Fruit fly (Drosophila melanogaster) whole organism, adult: ENCODE results near the gene fry.

Experiments
- CG11617 ChIP-seq: fragments of 200-800 bp; sonication (Bioruptor generic); optimal IDR thresholded peaks from 2 replicates; lab custom pipeline; 2017; ENCODE audit warnings: mild to moderate bottlenecking, missing biosample characterization, missing genetic modification reagents, missing genetic modification characterization
- CG12768 ChIP-seq: fragments of 200-800 bp; sonication (Bioruptor generic); optimal IDR thresholded peaks from 2 replicates; lab custom pipeline; 2017; ENCODE audit warnings: missing biosample characterization, missing genetic modification characterization, mild to moderate bottlenecking, moderate library complexity, missing genetic modification reagents
- CG14711 ChIP-seq: fragments of 200-800 bp; sonication (Bioruptor generic); optimal IDR thresholded peaks from 2 replicates; lab custom pipeline; 2018; ENCODE audit warnings: missing biosample characterization, mild to moderate bottlenecking, missing genetic modification characterization, moderate library complexity
- CG1620 ChIP-seq: fragments of 200-800 bp; sonication (Bioruptor generic); optimal IDR thresholded peaks from 2 replicates; lab custom pipeline; 2016; ENCODE audit warnings: missing biosample characterization, missing genetic modification characterization
- CG33017 ChIP-seq: fragments of 200-800 bp; sonication (Bioruptor generic); optimal IDR thresholded peaks from 2 replicates; lab custom pipeline; 2018; ENCODE audit warnings: missing biosample characterization, mild to moderate bottlenecking, missing genetic modification characterization, moderate library complexity
- CG5204 ChIP-seq: fragments of 200-800 bp; sonication (Bioruptor generic); optimal IDR thresholded peaks from 2 replicates; lab custom pipeline; 2016; ENCODE audit warnings: missing biosample characterization, missing genetic modification characterization
- CG7045 ChIP-seq: fragments of 200-800 bp; sonication (Bioruptor generic); optimal IDR thresholded peaks from 2 replicates; lab custom pipeline; 2017; ENCODE audit warnings: missing biosample characterization, mild to moderate bottlenecking, missing genetic modification characterization
- CG7101 ChIP-seq: fragments of 200-800 bp; sonication (Bioruptor generic); optimal IDR thresholded peaks from 2 replicates; lab custom pipeline; 2018; ENCODE audit warnings: missing biosample characterization, mild to moderate bottlenecking, missing genetic modification characterization, moderate library complexity
- Clk ChIP-seq: fragments of 200-800 bp; sonication (Bioruptor generic); optimal IDR thresholded peaks from 2 replicates; lab custom pipeline; 2017; ENCODE audit warnings: missing biosample characterization, missing genetic modification characterization
- Crg-1 ChIP-seq: fragments of 200-800 bp; sonication (Bioruptor generic); optimal IDR thresholded peaks from 2 replicates; lab custom pipeline; 2016; ENCODE audit warnings: missing biosample characterization, missing genetic modification characterization
- Hr96 ChIP-seq: fragments of 200-800 bp; sonication (Bioruptor generic); optimal IDR thresholded peaks from 2 replicates; lab custom pipeline; 2016; ENCODE audit warnings: missing biosample characterization, missing genetic modification characterization
- Mnt ChIP-seq: fragments of 200-800 bp; sonication (Bioruptor generic); optimal IDR thresholded peaks from 2 replicates; lab custom pipeline; 2016; ENCODE audit warnings: missing biosample characterization, mild to moderate bottlenecking, missing genetic modification characterization
- bab1 ChIP-seq: fragments of 200-800 bp; sonication (Bioruptor generic); optimal IDR thresholded peaks from 3 replicates; lab custom pipeline; 2019; ENCODE audit warnings: missing biosample characterization, mild to moderate bottlenecking, missing genetic modification characterization, moderate library complexity
- cic ChIP-seq: fragments of 200-800 bp; sonication (Bioruptor generic); optimal IDR thresholded peaks from 2 replicates; lab custom pipeline; 2017; ENCODE audit warnings: missing biosample characterization, mild to moderate bottlenecking, missing genetic modification characterization, moderate library complexity
- cnc ChIP-seq, 2 experiments: fragments of >200 bp; optimal IDR thresholded peaks; 2 replicates each; lab custom pipeline; 2017
- kay ChIP-seq: fragments of 200-800 bp; sonication (Bioruptor generic); peaks from one replicate; lab custom pipeline; 2016; ENCODE audit warnings: missing biosample characterization, missing genetic modification characterization, borderline replicate concordance
- ovo ChIP-seq: fragments of 200-800 bp; sonication (Bioruptor generic); optimal IDR thresholded peaks from 2 replicates; lab custom pipeline; 2016; ENCODE audit warnings: missing biosample characterization, missing genetic modification characterization
- pad ChIP-seq: fragments of 200-800 bp; sonication (Bioruptor generic); optimal IDR thresholded peaks from 3 replicates; lab custom pipeline; 2017; ENCODE audit warnings: missing biosample characterization, missing genetic modification characterization, mild to moderate bottlenecking, moderate library complexity, missing genetic modification reagents
- tj ChIP-seq: fragments of 200-800 bp; sonication (Bioruptor generic); optimal IDR thresholded peaks from 3 replicates; lab custom pipeline; 2017; ENCODE audit warnings: missing biosample characterization, mild to moderate bottlenecking, missing genetic modification characterization, moderate library complexity
- toe ChIP-seq: fragments of 200-800 bp; sonication (Bioruptor generic); optimal IDR thresholded peaks from 2 replicates; lab custom pipeline; 2016; ENCODE audit warnings: missing biosample characterization, missing genetic modification characterization

Gene fry

DNA sequence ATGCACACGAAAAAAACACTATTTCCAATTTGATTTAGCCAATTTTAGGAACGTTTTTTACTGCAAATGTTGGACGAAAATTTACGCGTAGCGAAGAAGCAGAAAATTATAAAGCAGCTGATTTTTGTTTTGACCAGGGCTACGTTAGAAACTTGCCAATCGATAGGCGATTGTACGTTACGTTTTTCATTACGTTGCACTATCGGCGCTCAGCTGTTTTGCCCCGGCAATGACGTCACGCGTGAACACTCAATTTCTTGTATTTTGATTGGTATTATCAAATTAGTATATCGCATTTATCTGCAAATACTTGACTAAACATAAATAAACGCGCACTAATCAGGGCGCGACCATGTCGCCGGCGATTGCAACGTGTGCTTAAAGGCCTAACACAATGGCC, at the start of gene fry, which contains the start of gene CG16717:
Gene fry (minus strand): TSS at position 110 of the 400 bp plus-strand sequence.
Gene CG16717 (plus strand): TSS at position 208 of the 400 bp plus-strand sequence.
- no peak for TF ChIP-seq kay (GFP tag; lab: Kevin White, UChicago)
- no peak for TF ChIP-seq CG7101 (tag; lab: Kevin White, UChicago)
- TF ChIP-seq Mnt (GFP tag; lab: Kevin White, UChicago), result no peak
- TF ChIP-seq tj (GFP tag; lab: Kevin White, UChicago), result peak; percentile 60
- TF ChIP-seq Clk (GFP tag; lab: Kevin White, UChicago), result no peak
- TF ChIP-seq CG1620 (GFP tag; lab: Kevin White, UChicago), result no peak
- no peak for TF ChIP-seq toe (GFP tag; lab: Kevin White, UChicago)
- no peak for TF ChIP-seq cnc (optimal IDR thresholded peaks at IDR 0.05; lab: Kevin White, UChicago)
- TF ChIP-seq cic, result peak; percentile 32
- TF ChIP-seq CG7045 (GFP tag; lab: Kevin White, UChicago), result no peak
- TF ChIP-seq bab1 (GFP tag; lab: Kevin White, UChicago), result peak; percentile 27
- no peak for TF ChIP-seq ovo
- no peak for TF ChIP-seq CG12768 (GFP tag; lab: Kevin White, UChicago)
- TF ChIP-seq Hr96, result no peak
- no peak for TF ChIP-seq Crg-1 (GFP tag; lab: Kevin White, UChicago)
- TF ChIP-seq CG14711, result no peak
- TF ChIP-seq CG5204 (GFP tag; lab: Kevin White, UChicago), result no peak
- no peak for TF ChIP-seq CG33017 (tag; lab: Kevin White, UChicago)
- no peak for TF ChIP-seq pad (GFP tag; lab: Kevin White, UChicago)

DNA sequence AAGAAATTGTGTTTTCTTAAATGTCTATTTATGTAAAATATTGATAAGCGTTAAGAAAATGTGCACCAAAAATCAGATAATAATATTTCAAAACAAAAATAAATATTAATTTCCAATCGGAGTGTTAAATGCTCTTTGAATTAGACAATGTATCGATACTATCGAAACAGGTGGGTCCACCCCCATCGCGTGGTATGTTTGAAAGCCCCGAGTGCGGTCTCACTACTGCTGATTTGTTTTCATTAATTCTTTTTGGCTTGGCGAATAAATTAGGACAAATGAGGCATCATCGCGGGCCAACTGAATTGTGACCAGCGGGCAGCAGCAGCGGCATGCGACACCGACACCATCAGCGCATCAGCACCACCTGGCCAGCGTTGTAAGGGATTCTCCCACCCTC, 47.8 kb upstream of the fry start, which contains the start of gene Naa60:
Gene Naa60 (plus strand): TSS at position 189 of the 400 bp plus-strand sequence.
- no peak for TF ChIP-seq Mnt (GFP tag; lab: Kevin White, UChicago)
- no peak for TF ChIP-seq Crg-1 (GFP tag; lab: Kevin White, UChicago)
- peak; percentile 9 for TF ChIP-seq CG7101 (tag; lab: Kevin White, UChicago)
- peak; percentile 21 for TF ChIP-seq bab1 (GFP tag; lab: Kevin White, UChicago)

DNA sequence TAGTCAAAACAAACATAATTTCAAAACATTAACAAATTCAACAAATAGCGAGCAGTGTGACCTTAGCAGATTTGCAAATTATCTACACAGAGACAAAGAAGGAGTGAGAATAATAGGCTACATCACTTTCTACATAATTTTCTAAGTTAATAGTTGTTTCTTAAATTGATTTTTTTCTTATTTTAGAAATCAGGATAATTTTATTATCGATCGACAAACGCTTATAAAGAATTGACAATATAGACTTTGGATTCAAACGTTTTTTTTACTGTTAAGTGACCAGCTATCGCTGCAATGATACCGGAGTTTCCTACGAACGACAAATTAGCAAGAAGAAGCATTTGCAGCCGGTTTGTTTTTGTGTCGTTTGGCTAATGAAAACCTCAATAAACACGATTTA, 44.2 kb upstream of the fry start, which contains the start of the genes nbs and defl:
Gene nbs (minus strand): TSS at position 87 of the 400 bp plus-strand sequence.
Gene defl (plus strand): TSS at position 316 of the 400 bp plus-strand sequence.
- TF ChIP-seq CG11617 (GFP tag; lab: Kevin White, UChicago) (peak; percentile 77), cnc (optimal IDR thresholded peaks at IDR 0.05; lab: Kevin White, UChicago) (no peak), Crg-1 (GFP tag; lab: Kevin White, UChicago) (peak; percentile 63), ovo (peak; percentile 61), cic (no peak), CG12768 (GFP tag; lab: Kevin White, UChicago) (peak; percentile 65), Mnt (GFP tag; lab: Kevin White, UChicago) (peak; percentile 55), CG7101 (tag; lab: Kevin White, UChicago) (peak; percentile 67), CG1620 (GFP tag; lab: Kevin White, UChicago) (peak; percentile 81), tj (GFP tag; lab: Kevin White, UChicago) (peak; percentile 22), CG33017 (tag; lab: Kevin White, UChicago) (peak; percentile 45), kay (GFP tag; lab: Kevin White, UChicago) (no peak), CG14711 (peak; percentile 40), CG7045 (GFP tag; lab: Kevin White, UChicago) (peak; percentile 48), Clk (GFP tag; lab: Kevin White, UChicago) (peak; percentile 11), CG5204 (GFP tag; lab: Kevin White, UChicago) (no peak), toe (GFP tag; lab: Kevin White, UChicago) (no peak), bab1 (GFP tag; lab: Kevin White, UChicago) (peak; percentile 57), pad (GFP tag; lab: Kevin White, UChicago) (peak; percentile 43), Hr96 (no peak)

DNA sequence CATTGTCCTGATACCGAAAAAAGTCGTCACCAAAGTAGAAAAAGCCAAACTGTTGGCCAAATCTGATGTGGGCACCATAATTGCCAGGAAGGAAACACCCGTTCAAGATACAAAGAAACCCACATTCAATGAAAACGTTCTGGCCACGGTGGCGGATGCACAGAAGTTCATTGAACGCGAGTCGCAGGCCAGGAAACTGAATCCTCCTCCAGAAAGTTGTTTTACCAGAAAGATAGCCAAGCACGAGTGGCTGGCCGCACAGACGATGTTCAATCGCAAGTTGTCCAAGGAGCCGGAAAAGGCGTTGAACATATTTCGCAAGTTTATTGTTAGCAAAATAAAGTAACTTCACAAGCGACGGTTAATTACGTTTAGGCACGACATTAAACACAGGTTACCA, 41.2 kb upstream of the fry start:
- TF ChIP-seq Mnt (GFP tag; lab: Kevin White, UChicago) (no peak), ovo (no peak), CG1620 (GFP tag; lab: Kevin White, UChicago) (no peak), toe (GFP tag; lab: Kevin White, UChicago) (no peak)

DNA sequence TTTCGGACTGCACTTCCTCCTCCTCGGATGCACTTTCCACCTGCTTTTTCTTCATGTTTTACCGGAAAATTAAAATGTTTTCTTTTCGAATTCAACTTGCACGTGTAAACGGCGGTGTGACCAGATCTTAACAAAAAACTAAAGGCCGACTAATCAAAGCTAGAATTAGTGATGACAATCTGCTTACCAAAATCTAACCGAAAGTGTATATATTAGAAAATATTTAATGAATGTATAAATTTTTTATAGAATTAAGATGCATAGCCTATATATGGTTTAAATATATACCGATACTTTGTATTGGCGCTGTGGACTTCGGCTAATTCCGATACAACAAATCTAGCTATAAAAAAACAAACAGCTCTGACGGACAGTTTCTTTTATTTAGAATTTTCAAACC, 40.0 kb upstream of the fry start, which contains the start of the genes CG18178 and CG14174:
Gene CG18178 (minus strand): TSS at position 216 of the 400 bp plus-strand sequence.
Gene CG14174 (plus strand): TSS at position 400 of the 400 bp plus-strand sequence.
- TF ChIP-seq cnc (optimal IDR thresholded peaks at IDR 0.05; lab: Kevin White, UChicago), result no peak
- TF ChIP-seq Crg-1 (GFP tag; lab: Kevin White, UChicago), result peak; percentile 2
- TF ChIP-seq CG12768 (GFP tag; lab: Kevin White, UChicago), result peak; percentile 68
- TF ChIP-seq CG7101 (tag; lab: Kevin White, UChicago), result peak; percentile 74
- peak; percentile 56 for TF ChIP-seq CG7045 (GFP tag; lab: Kevin White, UChicago)
- peak; percentile 58 for TF ChIP-seq CG33017 (tag; lab: Kevin White, UChicago)
- peak; percentile 75 for TF ChIP-seq CG14711
- TF ChIP-seq cic, result no peak
- peak; percentile 60 for TF ChIP-seq tj (GFP tag; lab: Kevin White, UChicago)
- TF ChIP-seq CG1620 (GFP tag; lab: Kevin White, UChicago), result no peak
- peak; percentile 74 for TF ChIP-seq CG11617 (GFP tag; lab: Kevin White, UChicago)
- peak; percentile 96 for TF ChIP-seq Mnt (GFP tag; lab: Kevin White, UChicago)
- peak; percentile 28 for TF ChIP-seq toe (GFP tag; lab: Kevin White, UChicago)
- TF ChIP-seq Hr96, result no peak
- no peak for TF ChIP-seq Clk (GFP tag; lab: Kevin White, UChicago)
- TF ChIP-seq CG5204 (GFP tag; lab: Kevin White, UChicago), result no peak
- TF ChIP-seq bab1 (GFP tag; lab: Kevin White, UChicago), result peak; percentile 63
- TF ChIP-seq ovo, result peak; percentile 33
- no peak for TF ChIP-seq kay (GFP tag; lab: Kevin White, UChicago)
- TF ChIP-seq pad (GFP tag; lab: Kevin White, UChicago), result peak; percentile 44
